Fruit fly (Drosophila melanogaster) whole organism, embryonic: ENCODE measurements around the gene CG31560.
A peak's percentile ranks its signal among the peaks of the same experiment; 100 is the strongest.

ENCODE experiments used
- Ada2b ChIP-seq: fragments of 200-800 bp; sonication (Bioruptor generic); IDR thresholded peaks from 2 replicates; pipeline ENCODE4 v1.3.6; 2022; ENCODE audit warnings: missing biosample characterization, missing genetic modification characterization
- Adf1 ChIP-seq: fragments of 200-800 bp; sonication (Bioruptor generic); IDR thresholded peaks from 2 replicates; pipeline ENCODE4 v1.3.6; 2022; ENCODE audit warnings: missing biosample characterization, missing genetic modification characterization
- Blimp-1 ChIP-seq: fragments of 200-800 bp; sonication (Bioruptor generic); optimal IDR thresholded peaks from 3 replicates; lab custom pipeline; 2018; ENCODE audit warnings: missing biosample characterization, missing genetic modification characterization, mild to moderate bottlenecking, moderate library complexity, missing genetic modification reagents
- C15 ChIP-seq: fragments of 200-800 bp; sonication (Bioruptor generic); IDR thresholded peaks from 3 replicates; pipeline ENCODE4 v1.3.6; 2022; ENCODE audit warnings: missing biosample characterization, missing genetic modification characterization
- CG1024 ChIP-seq: fragments of 200-800 bp; sonication (Bioruptor generic); IDR thresholded peaks from 2 replicates; pipeline ENCODE4 v1.3.6; 2022; ENCODE audit warnings: missing biosample characterization, missing genetic modification characterization
- CG11560 ChIP-seq: fragments of 200-800 bp; sonication (Bioruptor generic); IDR thresholded peaks from 3 replicates; pipeline ENCODE4 v1.3.6; 2022; ENCODE audit warnings: missing biosample characterization, missing genetic modification characterization
- CG12104 ChIP-seq: fragments of 200-800 bp; sonication (Bioruptor generic); optimal IDR thresholded peaks from 3 replicates; lab custom pipeline; 2016; ENCODE audit warnings: missing biosample characterization, missing genetic modification characterization
- CG14050 ChIP-seq: fragments of 200-800 bp; sonication (Bioruptor generic); IDR thresholded peaks from 3 replicates; pipeline ENCODE4 v1.3.6; 2022; ENCODE audit warnings: missing biosample characterization, missing genetic modification characterization
- CG1602 ChIP-seq: fragments of 200-800 bp; sonication (Bioruptor generic); optimal IDR thresholded peaks from 3 replicates; lab custom pipeline; 2016; ENCODE audit warnings: missing biosample characterization, missing genetic modification characterization
- CG16813 ChIP-seq: fragments of 200-800 bp; sonication (Bioruptor generic); IDR thresholded peaks from 3 replicates; pipeline ENCODE4 v1.3.6; 2022; ENCODE audit warnings: missing biosample characterization, missing genetic modification characterization; ENCODE audit not compliant: partially characterized antibody
- CG18476 ChIP-seq: fragments of 200-800 bp; sonication (Bioruptor generic); optimal IDR thresholded peaks from 2 replicates; lab custom pipeline; 2016; ENCODE audit warnings: missing biosample characterization, mild to moderate bottlenecking, missing genetic modification characterization
- CG2678 ChIP-seq: fragments of 200-800 bp; sonication (Bioruptor generic); optimal IDR thresholded peaks from 3 replicates; lab custom pipeline; 2019; ENCODE audit warnings: missing biosample characterization, mild to moderate bottlenecking, missing genetic modification characterization, moderate library complexity
- CG7745 ChIP-seq: fragments of 200-800 bp; sonication (Bioruptor generic); optimal IDR thresholded peaks from 2 replicates; lab custom pipeline; 2018; ENCODE audit warnings: missing biosample characterization, mild to moderate bottlenecking, missing genetic modification characterization, moderate library complexity
- CG7928 ChIP-seq: fragments of 200-800 bp; sonication (Bioruptor generic); optimal IDR thresholded peaks from 2 replicates; lab custom pipeline; 2017; ENCODE audit warnings: missing biosample characterization, mild to moderate bottlenecking, missing genetic modification characterization
- CG9797 ChIP-seq: fragments of 200-800 bp; sonication (Bioruptor generic); optimal IDR thresholded peaks from 3 replicates; lab custom pipeline; 2018; ENCODE audit warnings: missing biosample characterization, mild to moderate bottlenecking, missing genetic modification characterization
- D19A ChIP-seq: fragments of 200-800 bp; optimal IDR thresholded peaks from 3 replicates; lab custom pipeline; 2019; ENCODE audit warnings: missing biosample characterization, mild to moderate bottlenecking, missing genetic modification characterization, moderate library complexity
- Dek ChIP-seq: fragments of 200-800 bp; sonication (Bioruptor generic); optimal IDR thresholded peaks from 3 replicates; lab custom pipeline; 2019; ENCODE audit warnings: missing biosample characterization, mild to moderate bottlenecking, missing genetic modification characterization, moderate library complexity
- Dfd ChIP-seq, 2 experiments: fragments of >200 bp; optimal IDR thresholded peaks; 2 replicates each; lab custom pipeline; 2017; ENCODE audit warnings: missing biosample characterization in 2 of 2, missing genetic modification characterization in 2 of 2
- Doc3 ChIP-seq: fragments of 200-800 bp; sonication (Bioruptor generic); IDR thresholded peaks from 3 replicates; pipeline ENCODE4 v1.3.6; 2022; ENCODE audit warnings: missing biosample characterization, missing genetic modification characterization; ENCODE audit not compliant: partially characterized antibody
- Eip74EF ChIP-seq, 2 experiments: fragments of 200-800 bp in 1 of 2; fragments of >200 bp in 1 of 2; sonication (Bioruptor generic) in 1 of 2; optimal IDR thresholded peaks; 2 replicates each; lab custom pipeline; 2017 to 2019; ENCODE audit warnings: missing biosample characterization in 2 of 2, missing genetic modification characterization in 2 of 2, mild to moderate bottlenecking in 1 of 2, moderate library complexity in 1 of 2
- Ets65A ChIP-seq: fragments of 200-800 bp; sonication (Bioruptor generic); peaks from one replicate; lab custom pipeline; 2016; ENCODE audit warnings: missing biosample characterization, missing genetic modification characterization
- Hmr ChIP-seq: fragments of 200-800 bp; sonication (Bioruptor generic); optimal IDR thresholded peaks from 3 replicates; lab custom pipeline; 2017; ENCODE audit warnings: mild to moderate bottlenecking, missing biosample characterization, missing genetic modification reagents, missing genetic modification characterization
- Hmx ChIP-seq: fragments of 200-800 bp; sonication (Bioruptor generic); optimal IDR thresholded peaks from 2 replicates; lab custom pipeline; 2016; ENCODE audit warnings: missing biosample characterization, missing genetic modification characterization
- Jarid2 ChIP-seq: fragments of 200-800 bp; sonication (Bioruptor generic); optimal IDR thresholded peaks from 3 replicates; lab custom pipeline; 2017; ENCODE audit warnings: mild to moderate bottlenecking, missing biosample characterization, missing genetic modification reagents, missing genetic modification characterization
- MESR4 ChIP-seq: fragments of 200-800 bp; sonication (Bioruptor generic); optimal IDR thresholded peaks from 2 replicates; lab custom pipeline; 2018; ENCODE audit warnings: missing biosample characterization, mild to moderate bottlenecking, missing genetic modification characterization, moderate library complexity
- Rfx ChIP-seq: fragments of 200-800 bp; sonication (Bioruptor generic); IDR thresholded peaks from 2 replicates; pipeline ENCODE4 v1.3.6; 2022; ENCODE audit warnings: missing biosample characterization, missing genetic modification characterization
- Taf1 ChIP-seq: fragments of 200-800 bp; sonication (Bioruptor generic); IDR thresholded peaks from 2 replicates; pipeline ENCODE4 v1.3.6; 2022; ENCODE audit warnings: missing biosample characterization, missing genetic modification characterization
- crol ChIP-seq: fragments of 200-800 bp; sonication (Bioruptor generic); IDR thresholded peaks from 2 replicates; pipeline ENCODE4 v1.3.6; 2022; ENCODE audit warnings: missing biosample characterization, missing genetic modification characterization
- esg ChIP-seq: fragments of 200-800 bp; sonication (Bioruptor generic); conservative IDR thresholded peaks from 2 replicates; pipeline ENCODE4 v1.3.6; 2022; ENCODE audit warnings: missing biosample characterization, missing genetic modification characterization
- gem ChIP-seq: fragments of 200-800 bp; sonication (Bioruptor generic); optimal IDR thresholded peaks from 2 replicates; lab custom pipeline; 2019; ENCODE audit warnings: missing biosample characterization, mild to moderate bottlenecking, missing genetic modification characterization, moderate library complexity
- grn ChIP-seq: fragments of 200-800 bp; sonication (Bioruptor generic); optimal IDR thresholded peaks from 3 replicates; lab custom pipeline; 2017; ENCODE audit warnings: missing biosample characterization, missing genetic modification characterization
- ham ChIP-seq: fragments of 200-800 bp; sonication (Bioruptor generic); IDR thresholded peaks from 2 replicates; pipeline ENCODE4 v1.3.6; 2022; ENCODE audit warnings: missing biosample characterization, missing genetic modification characterization
- her ChIP-seq: fragments of 200-800 bp; sonication (Bioruptor generic); optimal IDR thresholded peaks from 2 replicates; lab custom pipeline; 2016; ENCODE audit warnings: missing biosample characterization, missing genetic modification characterization
- klu ChIP-seq: fragments of 200-800 bp; sonication (Bioruptor generic); IDR thresholded peaks from 2 replicates; pipeline ENCODE4 v1.3.6; 2022; ENCODE audit warnings: missing biosample characterization, missing genetic modification characterization
- kni ChIP-seq: fragments of 200-800 bp; sonication (Bioruptor generic); optimal IDR thresholded peaks from 3 replicates; lab custom pipeline; 2017; ENCODE audit warnings: mild to moderate bottlenecking, missing biosample characterization, missing genetic modification reagents, missing genetic modification characterization
- mld ChIP-seq: fragments of 200-800 bp; sonication (Bioruptor generic); IDR thresholded peaks from 3 replicates; pipeline ENCODE4 v1.3.6; 2022; ENCODE audit warnings: missing biosample characterization, missing genetic modification characterization; ENCODE audit not compliant: partially characterized antibody
- p53 ChIP-seq: fragments of 200-800 bp; sonication (Bioruptor generic); optimal IDR thresholded peaks from 2 replicates; lab custom pipeline; 2016; ENCODE audit warnings: missing biosample characterization, missing genetic modification characterization
- prd ChIP-seq, 3 experiments: fragments of >200 bp in 2 of 3; fragments of 200-800 bp in 1 of 3; sonication (Bioruptor generic) in 1 of 3; optimal IDR thresholded peaks in 2 of 3; IDR thresholded peaks in 1 of 3; 2 replicates in 2 of 3; 3 replicates in 1 of 3; pipeline versions ENCODE4 v1.3.6 to Lab custom; 2017 to 2022; ENCODE audit warnings: missing biosample characterization in 1 of 3, missing genetic modification characterization in 1 of 3
- repo ChIP-seq: fragments of 200-800 bp; sonication (Bioruptor generic); optimal IDR thresholded peaks from 2 replicates; lab custom pipeline; 2016; ENCODE audit warnings: missing biosample characterization, missing genetic modification characterization
- row ChIP-seq: fragments of 200-800 bp; sonication (Bioruptor generic); IDR thresholded peaks from 3 replicates; pipeline ENCODE4 v1.3.6; 2022; ENCODE audit warnings: missing biosample characterization, missing genetic modification characterization
- sc ChIP-seq, 3 experiments: fragments of >200 bp in 2 of 3; fragments of 200-800 bp in 1 of 3; sonication (Bioruptor generic) in 1 of 3; optimal IDR thresholded peaks; 2 replicates in 2 of 3; 3 replicates in 1 of 3; lab custom pipeline; 2017; ENCODE audit warnings: mild to moderate bottlenecking in 1 of 3, missing biosample characterization in 1 of 3, missing genetic modification characterization in 1 of 3, missing genetic modification reagents in 1 of 3
- sd ChIP-seq: fragments of 200-800 bp; sonication (Bioruptor generic); optimal IDR thresholded peaks from 3 replicates; lab custom pipeline; 2018; ENCODE audit warnings: missing biosample characterization, mild to moderate bottlenecking, missing genetic modification characterization, moderate library complexity
- slbo ChIP-seq: fragments of 200-800 bp; sonication (Bioruptor generic); IDR thresholded peaks from 2 replicates; pipeline ENCODE4 v1.3.6; 2022; ENCODE audit warnings: missing biosample characterization, missing genetic modification characterization
- tio ChIP-seq: fragments of 200-800 bp; sonication (Bioruptor generic); optimal IDR thresholded peaks from 2 replicates; lab custom pipeline; 2017; ENCODE audit warnings: missing biosample characterization, missing genetic modification characterization, inconsistent platforms

CG31560 gene

DNA sequence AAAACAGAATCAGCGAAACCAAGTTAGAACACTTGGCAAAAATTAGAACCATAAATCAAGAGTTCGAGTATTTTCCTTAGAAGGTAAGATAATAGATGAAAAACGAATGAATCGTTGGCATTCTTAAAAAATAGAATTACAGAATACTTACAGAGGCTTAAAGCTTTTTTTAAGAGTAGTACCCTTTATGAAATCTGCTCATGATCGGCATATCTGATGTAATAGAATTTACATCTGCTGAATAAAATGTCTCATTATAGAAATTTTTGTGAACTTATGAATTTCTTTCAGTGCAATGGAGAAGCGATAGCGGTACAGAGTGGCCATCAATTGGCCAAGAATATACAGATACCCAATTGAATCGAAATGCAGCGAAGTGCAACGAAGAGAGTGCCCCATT, 18.3 kb upstream of the CG31560 start, which contains the start of gene Osi13:
Gene Osi13 (plus strand): TSS at position 301 of the 400 bp plus-strand sequence.
- TF ChIP-seq Ada2b (GFP tag; lab: Robert Waterston, UW) (no peak), prd (optimal IDR thresholded peaks at IDR 0.05; lab: Kevin White, UChicago) (peak in 1 of 2 experiments; percentile 3), prd (GFP tag; IDR thresholded peaks at IDR 0.05; lab: Robert Waterston, UW) (no peak)
- TF ChIP-seq, all 482 proteins: peak for 1

DNA sequence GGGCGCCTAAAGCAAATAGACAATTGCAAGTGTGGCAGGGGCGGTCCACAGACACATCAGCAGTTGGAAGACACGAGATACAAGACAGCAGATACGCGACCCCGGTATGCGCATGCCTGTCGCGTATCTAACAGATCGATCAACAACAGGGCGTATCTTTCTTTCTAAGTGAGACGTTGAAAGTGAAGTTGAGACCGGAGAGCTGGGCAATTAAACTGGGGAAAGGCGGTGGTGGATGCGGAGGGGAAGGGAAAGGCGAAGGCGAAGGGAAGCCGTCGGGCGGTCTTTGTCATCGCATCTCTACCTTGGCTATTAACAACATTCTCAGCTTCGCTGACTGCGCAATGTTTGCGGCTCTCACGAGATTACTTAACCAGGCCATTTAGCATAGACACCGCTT, 15.7 kb upstream of the CG31560 start:
- TF ChIP-seq CG1024 (GFP tag; lab: Robert Waterston, UW) = no peak
- TF ChIP-seq Ets65A (GFP tag; lab: Kevin White, UChicago) = no peak
- no peak for TF ChIP-seq Eip74EF (GFP tag; optimal IDR thresholded peaks at IDR 0.05; lab: Kevin White, UChicago)
- TF ChIP-seq ham (GFP tag; lab: Robert Waterston, UW) = no peak
- peak; percentile 57; the same call in 1 of the 2 replicates for TF ChIP-seq crol (GFP tag; lab: Robert Waterston, UW)
- TF ChIP-seq Dek = no peak
- TF ChIP-seq grn (GFP tag; lab: Kevin White, UChicago) = peak; percentile 74
- TF ChIP-seq Blimp-1 (GFP tag; lab: Kevin White, UChicago) = peak; percentile 86
- no peak for TF ChIP-seq CG14050 (GFP tag; lab: Robert Waterston, UW)
- no peak for TF ChIP-seq Adf1 (GFP tag; lab: Robert Waterston, UW)
- TF ChIP-seq sd (tag; lab: Kevin White, UChicago) = peak; percentile 44
- no peak for TF ChIP-seq mld
- TF ChIP-seq repo = no peak
- TF ChIP-seq row (GFP tag; lab: Robert Waterston, UW) = no peak
- no peak for TF ChIP-seq gem (tag; lab: Kevin White, UChicago)
- TF ChIP-seq CG11560 (tag; lab: Robert Waterston, UW) = 0 out of 3 replicates have a peak, but pooled peaks have one; percentile 7
- no peak for TF ChIP-seq D19A
- TF ChIP-seq Doc3 (GFP tag; lab: Robert Waterston, UW) = no peak
- no peak for TF ChIP-seq CG2678 (tag; lab: Kevin White, UChicago)
- no peak for TF ChIP-seq CG16813 (GFP tag; lab: Robert Waterston, UW)
- TF ChIP-seq Rfx (GFP tag; lab: Robert Waterston, UW) = no peak
- TF ChIP-seq tio (GFP tag; lab: Kevin White, UChicago) = no peak
- no peak for TF ChIP-seq Jarid2
- TF ChIP-seq slbo (GFP tag; lab: Robert Waterston, UW) = no peak
- TF ChIP-seq CG1602 (GFP tag; lab: Kevin White, UChicago) = no peak
- TF ChIP-seq her (GFP tag; lab: Kevin White, UChicago) = no peak
- TF ChIP-seq Dfd (GFP tag; optimal IDR thresholded peaks at IDR 0.05; lab: Kevin White, UChicago) = no peak
- TF ChIP-seq CG18476 = no peak
- no peak for TF ChIP-seq sc (optimal IDR thresholded peaks at IDR 0.05; lab: Kevin White, UChicago)
- no peak for TF ChIP-seq sc (GFP tag; optimal IDR thresholded peaks at IDR 0.05; lab: Kevin White, UChicago)
- no peak for TF ChIP-seq Hmx
- no peak for TF ChIP-seq Taf1 (GFP tag; lab: Robert Waterston, UW)
- no peak for TF ChIP-seq C15 (GFP tag; lab: Robert Waterston, UW)
- no peak for TF ChIP-seq p53 (GFP tag; lab: Kevin White, UChicago)
- no peak for TF ChIP-seq esg (GFP tag; lab: Robert Waterston, UW)
- TF ChIP-seq Hmr (GFP tag; lab: Kevin White, UChicago) = no peak
- TF ChIP-seq klu = no peak
- TF ChIP-seq MESR4 = no peak
- TF ChIP-seq kni (GFP tag; lab: Kevin White, UChicago) = peak; percentile 57
- TF ChIP-seq CG9797 (GFP tag; lab: Kevin White, UChicago) = no peak
- no peak for TF ChIP-seq CG7745 (tag; lab: Kevin White, UChicago)
- no peak for TF ChIP-seq CG12104 (GFP tag; lab: Kevin White, UChicago)
- no peak for TF ChIP-seq CG7928
